Fruit fly (Drosophila melanogaster) whole organism, pupa: ENCODE results near the gene feo.

Experiments used
- CG17806 ChIP-seq: fragments of 200-800 bp; sonication (Bioruptor generic); optimal IDR thresholded peaks from 2 replicates; lab custom pipeline; 2018; ENCODE audit warnings: missing biosample characterization, mild to moderate bottlenecking, missing genetic modification characterization, moderate library complexity
- CG8301 ChIP-seq: fragments of 200-800 bp; sonication (Bioruptor generic); optimal IDR thresholded peaks from 2 replicates; lab custom pipeline; 2018; ENCODE audit warnings: missing biosample characterization, mild to moderate bottlenecking, missing genetic modification characterization

DNA sequence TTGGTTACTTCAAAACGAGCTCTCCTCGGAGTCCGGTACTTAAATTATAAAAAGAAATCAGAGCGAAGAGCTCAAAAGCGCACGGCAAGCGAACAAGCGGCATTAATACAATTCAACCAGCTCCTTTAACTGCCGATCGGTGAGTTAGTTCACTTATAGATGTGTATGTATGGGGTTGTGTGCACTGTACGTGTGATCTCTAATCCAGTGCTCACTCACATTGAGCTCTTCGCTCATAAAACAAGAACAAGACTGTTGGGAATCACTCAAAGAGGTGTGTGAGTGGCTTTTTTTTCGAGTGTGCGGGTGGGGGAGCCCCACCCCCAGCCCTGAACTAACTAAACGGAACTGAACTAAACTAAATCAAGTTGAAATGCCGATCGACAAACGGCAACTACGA is 36.5 kb upstream of the feo start, which contains the start of gene Ork1:
- no peak for TF ChIP-seq CG17806 (tag; lab: Kevin White, UChicago)
- no peak for TF ChIP-seq CG8301 (tag; lab: Kevin White, UChicago)
